Fruit fly (Drosophila melanogaster) whole organism, embryonic: ENCODE results near the gene MED27.

Source experiments
- Atf-2 ChIP-seq: fragments of 200-800 bp; sonication (Bioruptor generic); optimal IDR thresholded peaks from 2 replicates; lab custom pipeline; 2016; ENCODE audit warnings: missing biosample characterization, missing genetic modification characterization
- Awh ChIP-seq: fragments of 200-800 bp; sonication (Bioruptor generic); IDR thresholded peaks from 2 replicates; pipeline ENCODE4, ENCODE4 v1.3.6; 2022; ENCODE audit warnings: missing biosample characterization, missing genetic modification characterization
- CG10209 ChIP-seq: fragments of 200-800 bp; sonication (Bioruptor generic); optimal IDR thresholded peaks from 3 replicates; lab custom pipeline; 2017; ENCODE audit warnings: missing biosample characterization, mild to moderate bottlenecking, missing genetic modification characterization, missing genetic modification reagents
- CG1024 ChIP-seq: fragments of 200-800 bp; sonication (Bioruptor generic); IDR thresholded peaks from 2 replicates; pipeline ENCODE4 v1.3.6; 2022; ENCODE audit warnings: missing biosample characterization, missing genetic modification characterization
- CG10959 ChIP-seq: fragments of 200-800 bp; sonication (Bioruptor generic); IDR thresholded peaks from 2 replicates; pipeline ENCODE4 v1.3.6; 2022; ENCODE audit warnings: missing biosample characterization, missing genetic modification characterization
- CG10979 ChIP-seq: fragments of 200-800 bp; sonication (Bioruptor generic); optimal IDR thresholded peaks from 2 replicates; lab custom pipeline; 2018; ENCODE audit warnings: missing biosample characterization, mild to moderate bottlenecking, missing genetic modification characterization, moderate library complexity
- CG12155 ChIP-seq: fragments of 200-800 bp; sonication (Bioruptor generic); optimal IDR thresholded peaks from 3 replicates; lab custom pipeline; 2016; ENCODE audit warnings: missing biosample characterization, missing genetic modification characterization
- CG1233 ChIP-seq: fragments of 200-800 bp; sonication (Bioruptor generic); optimal IDR thresholded peaks from 4 replicates; lab custom pipeline; 2018; ENCODE audit warnings: missing biosample characterization, mild to moderate bottlenecking, missing genetic modification characterization
- CG13123 ChIP-seq: fragments of 200-800 bp; sonication (Bioruptor generic); optimal IDR thresholded peaks from 2 replicates; lab custom pipeline; 2016; ENCODE audit warnings: missing biosample characterization, missing genetic modification characterization
- CG14014 ChIP-seq: fragments of 200-800 bp; sonication (Bioruptor generic); IDR thresholded peaks from 2 replicates; pipeline ENCODE4 v1.3.6; 2022; ENCODE audit warnings: missing biosample characterization, missing genetic modification characterization
- CG14441 ChIP-seq: fragments of 200-800 bp; sonication (Bioruptor generic); IDR thresholded peaks from 2 replicates; pipeline ENCODE4 v1.3.6; 2022; ENCODE audit warnings: missing biosample characterization, missing genetic modification characterization
- CG18262 ChIP-seq: fragments of 200-800 bp; optimal IDR thresholded peaks from 3 replicates; lab custom pipeline; 2019; ENCODE audit warnings: missing biosample characterization, mild to moderate bottlenecking, missing genetic modification characterization, moderate library complexity
- CG31441 ChIP-seq: fragments of 200-800 bp; sonication (Bioruptor generic); IDR thresholded peaks from 2 replicates; pipeline ENCODE4 v1.3.6; 2022; ENCODE audit warnings: missing biosample characterization, missing genetic modification characterization
- CG3847 ChIP-seq: fragments of 200-800 bp; sonication (Bioruptor generic); IDR thresholded peaks from 2 replicates; pipeline ENCODE4 v1.3.6; 2022; ENCODE audit warnings: missing biosample characterization, missing genetic modification characterization
- CG43689 ChIP-seq: fragments of 200-800 bp; sonication (Bioruptor generic); IDR thresholded peaks from 2 replicates; pipeline ENCODE4 v1.3.6; 2022; ENCODE audit warnings: missing biosample characterization, missing genetic modification characterization
- CG4617 ChIP-seq: fragments of 200-800 bp; sonication (Bioruptor generic); optimal IDR thresholded peaks from 3 replicates; lab custom pipeline; 2016; ENCODE audit warnings: missing biosample characterization, missing genetic modification characterization, borderline replicate concordance
- CG7271 ChIP-seq: fragments of 200-800 bp; sonication (Bioruptor generic); optimal IDR thresholded peaks from 2 replicates; lab custom pipeline; 2018; ENCODE audit warnings: missing biosample characterization, mild to moderate bottlenecking, missing genetic modification characterization, moderate library complexity
- CG8359 ChIP-seq: fragments of 200-800 bp; sonication (Bioruptor generic); optimal IDR thresholded peaks from 2 replicates; lab custom pipeline; 2017; ENCODE audit warnings: missing biosample characterization, mild to moderate bottlenecking, missing genetic modification characterization, borderline replicate concordance
- Camta ChIP-seq: fragments of 200-800 bp; sonication (Bioruptor generic); optimal IDR thresholded peaks from 2 replicates; lab custom pipeline; 2016; ENCODE audit warnings: missing biosample characterization, missing genetic modification characterization
- CrebB ChIP-seq: fragments of 200-800 bp; sonication (Bioruptor generic); optimal IDR thresholded peaks from 3 replicates; lab custom pipeline; 2018; ENCODE audit warnings: missing biosample characterization, mild to moderate bottlenecking, missing genetic modification characterization
- Dip3 ChIP-seq: fragments of 200-800 bp; sonication (Bioruptor generic); optimal IDR thresholded peaks from 3 replicates; lab custom pipeline; 2016; ENCODE audit warnings: missing biosample characterization, missing genetic modification characterization
- Dll ChIP-seq: fragments of 200-800 bp; sonication (Bioruptor generic); IDR thresholded peaks from 4 replicates; pipeline ENCODE4 v1.3.6; 2022; ENCODE audit warnings: missing biosample characterization, missing genetic modification characterization; ENCODE audit not compliant: partially characterized antibody
- HLH4C ChIP-seq: fragments of 200-800 bp; sonication (Bioruptor generic); IDR thresholded peaks from 3 replicates; pipeline ENCODE4 v1.3.6; 2022; ENCODE audit warnings: missing biosample characterization, missing genetic modification characterization; ENCODE audit not compliant: partially characterized antibody
- Hand ChIP-seq: fragments of 200-800 bp; sonication (Bioruptor generic); optimal IDR thresholded peaks from 2 replicates; lab custom pipeline; 2017; ENCODE audit warnings: mild to moderate bottlenecking, missing biosample characterization, missing genetic modification reagents, missing genetic modification characterization
- Lpt ChIP-seq: fragments of >200 bp; optimal IDR thresholded peaks from 2 replicates; lab custom pipeline; 2018; ENCODE audit warnings: missing biosample characterization, missing genetic modification characterization
- Neu2 ChIP-seq: fragments of 200-800 bp; sonication (Bioruptor generic); optimal IDR thresholded peaks from 3 replicates; lab custom pipeline; 2016; ENCODE audit warnings: missing biosample characterization, missing genetic modification characterization, borderline replicate concordance
- Nf-YC ChIP-seq: fragments of 200-800 bp; optimal IDR thresholded peaks from 3 replicates; lab custom pipeline; 2019; ENCODE audit warnings: missing biosample characterization, mild to moderate bottlenecking, missing genetic modification characterization, moderate library complexity
- Pdp1 ChIP-seq, 2 experiments: fragments of 200-800 bp; sonication (Bioruptor generic); optimal IDR thresholded peaks; 3 replicates each; lab custom pipeline; 2016; ENCODE audit warnings: missing biosample characterization in 2 of 2, missing genetic modification characterization in 2 of 2, mild to moderate bottlenecking in 1 of 2, moderate library complexity in 1 of 2
- Sry-δ ChIP-seq: fragments of 200-800 bp; sonication (Bioruptor generic); optimal IDR thresholded peaks from 2 replicates; lab custom pipeline; 2016; ENCODE audit warnings: missing biosample characterization, missing genetic modification characterization
- amos ChIP-seq: fragments of 200-800 bp; sonication (Bioruptor generic); IDR thresholded peaks from 2 replicates; pipeline ENCODE4 v1.3.6; 2022; ENCODE audit warnings: missing biosample characterization, missing genetic modification characterization; ENCODE audit not compliant: partially characterized antibody
- croc ChIP-seq: fragments of 200-800 bp; sonication (Bioruptor generic); conservative IDR thresholded peaks from 3 replicates; pipeline ENCODE4 v1.3.6; 2022; ENCODE audit warnings: missing biosample characterization, missing genetic modification characterization
- gcm2 ChIP-seq: fragments of 200-800 bp; sonication (Bioruptor generic); optimal IDR thresholded peaks from 2 replicates; lab custom pipeline; 2016; ENCODE audit warnings: missing biosample characterization, missing genetic modification characterization
- insv ChIP-seq, 2 experiments: fragments of 200-800 bp; sonication (Bioruptor generic); optimal IDR thresholded peaks; 3 replicates each; lab custom pipeline; 2016 to 2018; ENCODE audit warnings: missing biosample characterization in 2 of 2, missing genetic modification characterization in 2 of 2
- kah ChIP-seq: fragments of 200-800 bp; sonication (Bioruptor generic); optimal IDR thresholded peaks from 2 replicates; lab custom pipeline; 2018; ENCODE audit warnings: missing biosample characterization, mild to moderate bottlenecking, missing genetic modification characterization
- kay ChIP-seq: fragments of 200-800 bp; sonication (Bioruptor generic); optimal IDR thresholded peaks from 2 replicates; lab custom pipeline; 2016; ENCODE audit warnings: missing biosample characterization, missing genetic modification characterization
- odd ChIP-seq: fragments of 200-800 bp; sonication (Bioruptor generic); optimal IDR thresholded peaks from 2 replicates; lab custom pipeline; 2017; ENCODE audit warnings: missing biosample characterization, mild to moderate bottlenecking, missing genetic modification characterization
- onecut ChIP-seq: fragments of 200-800 bp; sonication (Bioruptor generic); IDR thresholded peaks from 2 replicates; pipeline ENCODE4 v1.3.6; 2022; ENCODE audit warnings: missing biosample characterization, missing genetic modification characterization
- otp ChIP-seq: fragments of 200-800 bp; sonication (Bioruptor generic); IDR thresholded peaks from 3 replicates; pipeline ENCODE4, ENCODE4 v1.3.6; 2022; ENCODE audit warnings: missing biosample characterization, missing genetic modification characterization
- p53 ChIP-seq: fragments of 200-800 bp; sonication (Bioruptor generic); optimal IDR thresholded peaks from 2 replicates; lab custom pipeline; 2016; ENCODE audit warnings: missing biosample characterization, missing genetic modification characterization
- prd ChIP-seq, 3 experiments: fragments of >200 bp in 2 of 3; fragments of 200-800 bp in 1 of 3; sonication (Bioruptor generic) in 1 of 3; optimal IDR thresholded peaks in 2 of 3; IDR thresholded peaks in 1 of 3; 2 replicates in 2 of 3; 3 replicates in 1 of 3; pipeline versions ENCODE4 v1.3.6 to Lab custom; 2017 to 2022; ENCODE audit warnings: missing biosample characterization in 1 of 3, missing genetic modification characterization in 1 of 3
- psq ChIP-seq: fragments of 200-800 bp; sonication (Bioruptor generic); optimal IDR thresholded peaks from 2 replicates; lab custom pipeline; 2017; ENCODE audit warnings: missing biosample characterization, missing genetic modification characterization
- schlank ChIP-seq: fragments of 200-800 bp; sonication (Bioruptor generic); optimal IDR thresholded peaks from 2 replicates; lab custom pipeline; 2018; ENCODE audit warnings: missing biosample characterization, mild to moderate bottlenecking, missing genetic modification characterization
- seq ChIP-seq: fragments of 200-800 bp; sonication (Bioruptor generic); IDR thresholded peaks from 2 replicates; pipeline ENCODE4 v1.3.6; 2022; ENCODE audit warnings: missing biosample characterization, missing genetic modification characterization
- sob ChIP-seq: fragments of 200-800 bp; sonication (Bioruptor generic); IDR thresholded peaks from 2 replicates; pipeline ENCODE4 v1.3.6; 2022; ENCODE audit warnings: missing biosample characterization, missing genetic modification characterization
- sqz ChIP-seq: fragments of 200-800 bp; sonication (Bioruptor generic); optimal IDR thresholded peaks from 3 replicates; lab custom pipeline; 2018; ENCODE audit warnings: missing biosample characterization, mild to moderate bottlenecking, missing genetic modification characterization
- toy ChIP-seq: fragments of 200-800 bp; sonication (Bioruptor generic); IDR thresholded peaks from 2 replicates; pipeline ENCODE4 v1.3.6; 2022; ENCODE audit warnings: missing biosample characterization, missing genetic modification characterization
- unpg ChIP-seq: fragments of 200-800 bp; sonication (Bioruptor generic); optimal IDR thresholded peaks from 3 replicates; lab custom pipeline; 2018; ENCODE audit warnings: missing biosample characterization, mild to moderate bottlenecking, missing genetic modification characterization, moderate library complexity
- usp ChIP-seq: fragments of >200 bp; optimal IDR thresholded peaks from 2 replicates; lab custom pipeline; 2017; ENCODE audit warnings: missing biosample characterization, missing genetic modification characterization

MED27 gene

dm6 chr3R:5668928-5669739 is 14.2 kb downstream of the MED27 start, which contains the start of the genes Xe7 and Atg17 (continued):
- TF ChIP-seq CG18262 (tag; lab: Kevin White, UChicago), result peak; percentile 88
- TF ChIP-seq CG14441, result peak; percentile 93
- peak; percentile 61 for TF ChIP-seq kah (GFP tag; lab: Kevin White, UChicago)
- TF ChIP-seq Pdp1 (GFP tag; optimal IDR thresholded peaks at IDR 0.05; lab: Kevin White, UChicago), result peak; percentile 88 to 96
- peak; percentile 43 for TF ChIP-seq CG7271
- peak; percentile 30 for TF ChIP-seq odd
- no peak for TF ChIP-seq usp (GFP tag; lab: Kevin White, UChicago)
- peak; percentile 88 for TF ChIP-seq seq (GFP tag; lab: Robert Waterston, UW)
- TF ChIP-seq Atf-2 (GFP tag; lab: Kevin White, UChicago), result peak; percentile 85
- peak; percentile 80 for TF ChIP-seq toy
- peak; percentile 81 for TF ChIP-seq schlank (tag; lab: Kevin White, UChicago)
- TF ChIP-seq CG4617 (GFP tag; lab: Kevin White, UChicago), result peak; percentile 76
- peak; percentile 87 for TF ChIP-seq sqz (GFP tag; lab: Kevin White, UChicago)
- TF ChIP-seq unpg, result peak; percentile 90
- TF ChIP-seq onecut, result peak; percentile 56; the same call in 1 of the 2 replicates
- peak; percentile 93 for TF ChIP-seq CG31441 (GFP tag; lab: Robert Waterston, UW)
- peak; percentile 87 for TF ChIP-seq Nf-YC
- TF ChIP-seq Sry-δ, result peak; percentile 93
- 0 out of 2 replicates have a peak, but pooled peaks have one; percentile 20 for TF ChIP-seq CG1024 (GFP tag; lab: Robert Waterston, UW)
- peak; percentile 87 for TF ChIP-seq croc (GFP tag; lab: Robert Waterston, UW)
- TF ChIP-seq CG3847 (GFP tag; lab: Robert Waterston, UW), result peak; percentile 96
- peak; percentile 59 for TF ChIP-seq amos
- TF ChIP-seq Dll, result peak; percentile 74
- peak in 1 of 2 experiments; percentile 70 for TF ChIP-seq insv (GFP tag; optimal IDR thresholded peaks at IDR 0.05; lab: Kevin White, UChicago)
- peak; percentile 84 for TF ChIP-seq Camta (GFP tag; lab: Kevin White, UChicago)
- TF ChIP-seq CG12155 (GFP tag; lab: Kevin White, UChicago), result peak; percentile 93
- TF ChIP-seq Neu2 (GFP tag; lab: Kevin White, UChicago), result peak; percentile 27
- peak; percentile 87 for TF ChIP-seq CG14014 (GFP tag; lab: Robert Waterston, UW)
- peak; percentile 78 for TF ChIP-seq CG13123 (GFP tag; lab: Kevin White, UChicago)
- TF ChIP-seq CG43689 (GFP tag; lab: Robert Waterston, UW), result peak; percentile 67; the same call in 1 of the 2 replicates
- peak; percentile 70 for TF ChIP-seq CG8359 (GFP tag; lab: Kevin White, UChicago)
- peak; percentile 67 for TF ChIP-seq Awh (GFP tag; lab: Robert Waterston, UW)
- peak; percentile 76 for TF ChIP-seq kay (GFP tag; lab: Kevin White, UChicago)
- TF ChIP-seq CrebB (tag; lab: Kevin White, UChicago), result peak; percentile 61
- peak; percentile 58 for TF ChIP-seq HLH4C
- TF ChIP-seq CG1233 (GFP tag; lab: Kevin White, UChicago), result peak; percentile 88
- TF ChIP-seq sob (GFP tag; lab: Robert Waterston, UW), result peak; percentile 92
- peak; percentile 73 for TF ChIP-seq Hand
- TF ChIP-seq gcm2 (GFP tag; lab: Kevin White, UChicago), result peak; percentile 20
- no peak for TF ChIP-seq Lpt (GFP tag; lab: Kevin White, UChicago)
- peak; percentile 92 for TF ChIP-seq CG10209 (GFP tag; lab: Kevin White, UChicago)
- TF ChIP-seq p53 (GFP tag; lab: Kevin White, UChicago), result peak; percentile 11
- TF ChIP-seq prd (optimal IDR thresholded peaks at IDR 0.05; lab: Kevin White, UChicago), result no peak
- peak; percentile 96 for TF ChIP-seq prd (GFP tag; IDR thresholded peaks at IDR 0.05; lab: Robert Waterston, UW)
- TF ChIP-seq otp (GFP tag; lab: Robert Waterston, UW), result no peak; the same call in 2 of the 3 replicates
- TF ChIP-seq Dip3 (GFP tag; lab: Kevin White, UChicago), result peak; percentile 93
- peak; percentile 23 for TF ChIP-seq psq (GFP tag; lab: Kevin White, UChicago)
- peak; percentile 60 for TF ChIP-seq CG10959 (GFP tag; lab: Robert Waterston, UW)
- TF ChIP-seq CG10979 (tag; lab: Kevin White, UChicago), result peak; percentile 80
